Fruit fly (Drosophila melanogaster): Measurements from ENCODE around the gene ND-B18.

ND-B18 gene

dm6 chrX:15045608-15046007 is 17.9 kb upstream of the ND-B18 start:
- TF ChIP-seq Smox (GFP tag; optimal IDR thresholded peaks at IDR 0.05) = no peak
- TF ChIP-seq fd85E (GFP tag; optimal IDR thresholded peaks at IDR 0.05) = no peak
- TF ChIP-seq CG1621 (tag; optimal IDR thresholded peaks at IDR 0.05) = no peak
- TF ChIP-seq Eip93F (GFP tag; optimal IDR thresholded peaks at IDR 0.05) = peak; percentile 6
- TF ChIP-seq Hr39 (GFP tag; optimal IDR thresholded peaks at IDR 0.05) = no peak
- peak; percentile 60 for TF ChIP-seq vri (GFP tag; optimal IDR thresholded peaks at IDR 0.05)
- no peak for TF ChIP-seq Hr4 (GFP tag; optimal IDR thresholded peaks at IDR 0.05)
- TF ChIP-seq salr (GFP tag; optimal IDR thresholded peaks at IDR 0.05) = no peak
- peak; percentile 13 for TF ChIP-seq Eip78C (GFP tag)
- TF ChIP-seq svp (GFP tag) = no peak
- peak; percentile 12 for TF ChIP-seq CG6854 (GFP tag; optimal IDR thresholded peaks at IDR 0.05)
- TF ChIP-seq fkh (GFP tag; optimal IDR thresholded peaks at IDR 0.05) = peak; percentile 11
- no peak for TF ChIP-seq ss (GFP tag; optimal IDR thresholded peaks at IDR 0.05)
- TF ChIP-seq CG34406 (GFP tag; optimal IDR thresholded peaks at IDR 0.05) = no peak

- TF ChIP-seq svp (GFP tag) (peak; percentile 66), CG6792 (GFP tag; optimal IDR thresholded peaks at IDR 0.05) (no peak), salr (GFP tag; optimal IDR thresholded peaks at IDR 0.05) (no peak), Sox14 (GFP tag; optimal IDR thresholded peaks at IDR 0.05) (peak; percentile 25), dac (GFP tag; optimal IDR thresholded peaks at IDR 0.05) (no peak), CG6163 (GFP tag; IDR thresholded peaks at IDR 0.05) (peak; percentile 74; the same call in 2 of the 3 replicates), CG34406 (GFP tag; optimal IDR thresholded peaks at IDR 0.05) (no peak)
These were observed 14.8 kb upstream of the ND-B18 start for dm6 chrX:15048713-15049112.

- TF ChIP-seq CG6163 (GFP tag; IDR thresholded peaks at IDR 0.05) = 0 out of 3 replicates have a peak, but pooled peaks have one; percentile 17
- no peak for TF ChIP-seq Eip78C (GFP tag)
- TF ChIP-seq CG8632 (GFP tag; optimal IDR thresholded peaks at IDR 0.05) = no peak
These were observed 914 bp upstream of the ND-B18 start for dm6 chrX:15062619-15063018.

dm6 chrX:15066374-15067057 is 3.0 kb downstream of the ND-B18 start, which contains the start of the genes opm and dob:
opm (minus strand) TSS chrX:15066432.
dob (plus strand) TSS chrX:15067007.
- TF ChIP-seq Hr38 (GFP tag; optimal IDR thresholded peaks at IDR 0.05) (no peak), lz (GFP tag; optimal IDR thresholded peaks at IDR 0.05) (peak; percentile 21), svp (GFP tag) (peak; percentile 65), acj6 (GFP tag; optimal IDR thresholded peaks at IDR 0.05) (no peak), Met (GFP tag; optimal IDR thresholded peaks at IDR 0.05) (peak; percentile 30), Ets96B (tag; optimal IDR thresholded peaks at IDR 0.05) (no peak), Sox14 (GFP tag; optimal IDR thresholded peaks at IDR 0.05) (peak; percentile 46), spab (GFP tag; optimal IDR thresholded peaks at IDR 0.05) (no peak), fd59A (GFP tag; optimal IDR thresholded peaks at IDR 0.05) (no peak), CG11902 (GFP tag; optimal IDR thresholded peaks at IDR 0.05) (no peak), net (GFP tag; optimal IDR thresholded peaks at IDR 0.05) (no peak), Eip75B (GFP tag; optimal IDR thresholded peaks at IDR 0.05) (peak; percentile 16), Gug (GFP tag; IDR thresholded peaks at IDR 0.05) (no peak), CG31627 (GFP tag; optimal IDR thresholded peaks at IDR 0.05) (peak; percentile 14), fd85E (GFP tag; optimal IDR thresholded peaks at IDR 0.05) (no peak), OdsH (GFP tag; optimal IDR thresholded peaks at IDR 0.05) (no peak), fkh (GFP tag; optimal IDR thresholded peaks at IDR 0.05) (no peak), Blimp-1 (GFP tag; optimal IDR thresholded peaks at IDR 0.05) (peak; percentile 43), ss (GFP tag; optimal IDR thresholded peaks at IDR 0.05) (no peak), CG9139 (GFP tag; optimal IDR thresholded peaks at IDR 0.05) (no peak), CG3032 (tag; optimal IDR thresholded peaks at IDR 0.05) (no peak), dsx (GFP tag; optimal IDR thresholded peaks at IDR 0.05; ENCODE audit: poor library complexity, severe bottlenecking) (no peak), pdm3 (GFP tag; optimal IDR thresholded peaks at IDR 0.05) (no peak), Smox (GFP tag; optimal IDR thresholded peaks at IDR 0.05) (peak; percentile 16), CG10669 (GFP tag; optimal IDR thresholded peaks at IDR 0.05) (no peak), CG8632 (GFP tag; optimal IDR thresholded peaks at IDR 0.05) (no peak), Hr39 (GFP tag; optimal IDR thresholded peaks at IDR 0.05) (peak; percentile 14), CG15336 (GFP tag; IDR thresholded peaks at IDR 0.05) (no peak), Sox102F (GFP tag; optimal IDR thresholded peaks at IDR 0.05) (no peak), Eip78C (GFP tag) (no peak), CG32006 (GFP tag; optimal IDR thresholded peaks at IDR 0.05) (no peak), Lpt (GFP tag; optimal IDR thresholded peaks at IDR 0.05) (no peak), CG6854 (GFP tag; optimal IDR thresholded peaks at IDR 0.05) (no peak), cyc (GFP tag; optimal IDR thresholded peaks at IDR 0.05) (peak; percentile 19), esn (GFP tag; optimal IDR thresholded peaks at IDR 0.05) (peak; percentile 36)

Measured in whole organism, prepupa.